Fruit fly (Drosophila melanogaster) whole organism: Measurements from ENCODE around the gene SPH93.

Experiments used
- Dll ChIP-seq: fragments of >200 bp; optimal IDR thresholded peaks from 2 replicates; lab custom pipeline; 2017
- psq ChIP-seq: fragments of >200 bp; optimal IDR thresholded peaks from 2 replicates; lab custom pipeline; 2017

DNA sequence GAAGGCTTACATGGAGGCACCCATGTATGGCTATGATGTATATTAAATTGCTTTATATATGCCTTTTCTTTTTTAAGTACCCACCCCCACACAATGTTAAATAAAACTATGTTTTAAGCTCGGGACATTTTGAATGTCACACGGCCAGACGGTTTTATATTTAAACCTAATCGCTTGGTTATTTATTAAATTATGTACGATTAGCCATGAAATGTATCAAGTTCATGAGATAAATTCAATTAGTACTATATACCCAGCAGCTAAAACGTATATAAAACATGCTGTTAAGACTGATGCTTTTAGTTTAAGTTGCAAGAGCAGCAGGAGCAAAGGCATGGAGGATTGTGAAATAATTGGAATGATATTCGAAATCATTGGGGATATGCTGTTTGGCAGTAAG is 29.7 kb upstream of the SPH93 start, which contains the start of the genes CG43221 and CG43645:
- TF ChIP-seq psq (lab: Kevin White, UChicago), result no peak
- TF ChIP-seq Dll (lab: Kevin White, UChicago), result no peak
